Worm (Caenorhabditis elegans): ENCODE data around the gene mat-3.
A peak's percentile ranks its signal among the peaks of the same experiment; 100 is the strongest.

The mat-3 gene

DNA sequence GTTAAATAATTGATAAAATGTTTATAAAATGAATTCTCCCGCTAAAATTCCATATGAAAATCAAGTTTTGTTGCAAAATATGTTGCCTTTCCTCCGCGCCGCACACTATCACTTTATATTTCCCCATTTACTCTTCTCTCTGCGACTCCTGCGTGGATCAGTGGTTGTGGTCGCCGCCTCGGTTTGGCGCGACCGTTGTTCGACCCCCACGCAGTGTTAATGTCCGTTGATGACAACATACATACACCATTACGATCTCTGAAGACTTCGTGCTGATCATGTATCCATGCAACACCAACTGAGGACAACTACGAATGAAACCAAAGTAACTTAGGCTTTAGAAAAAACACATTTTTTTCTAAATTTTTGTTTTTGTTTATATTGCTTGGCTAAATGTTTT lies 27.3 kb downstream of the mat-3 start:
- TF ChIP-seq egl-5 (tag; optimal IDR thresholded peaks at IDR 0.05): peak; percentile 80
- TF ChIP-seq R02D3.7 (tag; optimal IDR thresholded peaks at IDR 0.05): peak; percentile 2
- peak; percentile 57 for TF ChIP-seq snpc-4 (tag; optimal IDR thresholded peaks at IDR 0.05)
- no peak for TF ChIP-seq ceh-16 (tag; optimal IDR thresholded peaks at IDR 0.05)
- peak in 1 of 3 experiments; percentile 58 for TF ChIP-seq elt-3 (tag; optimal IDR thresholded peaks at IDR 0.05)
- TF ChIP-seq daf-12 (tag; optimal IDR thresholded peaks at IDR 0.05): no peak
- peak; percentile 72 for TF ChIP-seq nhr-23 (tag; optimal IDR thresholded peaks at IDR 0.05)
- TF ChIP-seq lsy-12 (tag; optimal IDR thresholded peaks at IDR 0.05): peak; percentile 66
- TF ChIP-seq zag-1 (tag; optimal IDR thresholded peaks at IDR 0.05): no peak
- TF ChIP-seq ceh-82 (tag; optimal IDR thresholded peaks at IDR 0.05): peak; percentile 9
- no peak for TF ChIP-seq fos-1 (tag; optimal IDR thresholded peaks at IDR 0.05)
- peak; percentile 93 for TF ChIP-seq hmg-11 (tag; optimal IDR thresholded peaks at IDR 0.05)
- TF ChIP-seq nhr-77 (tag; optimal IDR thresholded peaks at IDR 0.05): peak; percentile 29
- peak; percentile 95 for TF ChIP-seq lin-39 (tag; optimal IDR thresholded peaks at IDR 0.05)
- peak; percentile 24 for TF ChIP-seq egl-27 (tag; optimal IDR thresholded peaks at IDR 0.05)
- TF ChIP-seq tbx-2 (tag; optimal IDR thresholded peaks at IDR 0.05): peak; percentile 80
- no peak for TF ChIP-seq nhr-237 (tag; optimal IDR thresholded peaks at IDR 0.05)
- peak; percentile 67 for TF ChIP-seq skn-1 (tag; optimal IDR thresholded peaks at IDR 0.05)
- TF ChIP-seq fkh-10 (GFP tag; optimal IDR thresholded peaks at IDR 0.05): no peak
- no peak for TF ChIP-seq elt-1 (tag; optimal IDR thresholded peaks at IDR 0.05)
- no peak for TF ChIP-seq nhr-11 (tag; optimal IDR thresholded peaks at IDR 0.05)
- peak; percentile 17 for TF ChIP-seq ama-1 (optimal IDR thresholded peaks at IDR 0.05)
- TF ChIP-seq nhr-43 (tag; optimal IDR thresholded peaks at IDR 0.05; ENCODE audit: poor library complexity, severe bottlenecking): peak; percentile 89
- TF ChIP-seq nhr-67 (tag; optimal IDR thresholded peaks at IDR 0.05): no peak
- peak; percentile 82 for TF ChIP-seq pha-4 (tag; optimal IDR thresholded peaks at IDR 0.05)
- peak; percentile 23 for TF ChIP-seq lin-15B (tag; optimal IDR thresholded peaks at IDR 0.05)
- no peak for TF ChIP-seq eor-1 (tag; optimal IDR thresholded peaks at IDR 0.05)
- TF ChIP-seq pqm-1 (tag; optimal IDR thresholded peaks at IDR 0.05): peak; percentile 47
- no peak for TF ChIP-seq ceh-28 (tag; optimal IDR thresholded peaks at IDR 0.05)
- peak; percentile 63 for TF ChIP-seq elt-2 (tag; optimal IDR thresholded peaks at IDR 0.05)

DNA sequence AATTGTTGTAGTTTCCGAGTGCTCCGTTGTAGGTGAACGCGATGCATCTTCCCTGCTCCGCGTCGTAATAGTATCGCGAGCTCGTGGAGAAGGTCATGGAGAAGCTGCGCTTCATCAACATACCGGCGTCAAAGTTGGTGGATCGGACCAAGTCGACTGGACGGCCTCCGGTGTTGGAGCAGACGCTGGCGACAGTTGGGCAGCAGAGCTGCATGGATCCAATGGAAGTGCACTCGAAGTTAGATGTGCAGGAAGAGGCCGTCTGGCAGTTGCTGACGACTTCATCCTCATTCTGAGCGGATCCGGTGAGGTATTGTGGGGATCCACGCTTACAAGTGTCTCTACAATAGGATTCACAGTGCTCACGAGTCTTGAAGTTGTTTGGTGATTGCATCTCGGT lies 33.8 kb downstream of the mat-3 start:
- TF ChIP-seq egl-5 (tag; optimal IDR thresholded peaks at IDR 0.05) (no peak), nhr-237 (tag; optimal IDR thresholded peaks at IDR 0.05) (no peak), snpc-4 (tag; optimal IDR thresholded peaks at IDR 0.05) (no peak), pqm-1 (tag; optimal IDR thresholded peaks at IDR 0.05) (no peak), nhr-67 (tag; optimal IDR thresholded peaks at IDR 0.05) (no peak), nhr-11 (tag; optimal IDR thresholded peaks at IDR 0.05) (no peak)

DNA sequence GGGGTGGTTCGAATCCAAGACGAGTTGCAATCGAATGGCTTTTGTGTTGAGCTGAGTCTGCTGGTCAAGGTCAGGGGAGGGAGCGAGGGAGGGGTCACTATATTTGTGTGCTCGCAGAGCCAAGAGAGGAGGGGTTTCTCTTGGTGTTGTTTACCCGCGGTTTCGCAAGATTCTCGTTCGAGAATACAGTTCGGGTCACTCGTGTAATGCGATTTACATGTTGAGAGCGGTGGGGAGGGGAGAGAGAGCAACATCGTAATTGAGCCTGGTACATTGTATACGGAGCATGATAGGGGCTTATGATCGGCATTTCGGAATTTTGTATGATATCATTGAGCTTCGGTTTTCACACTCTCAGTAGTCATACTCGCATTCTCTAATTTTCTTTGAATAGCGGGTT lies 36.9 kb downstream of the mat-3 start, which contains the start of gene F30H5.3:
TSS of gene F30H5.3 (minus strand) at position 101 of the 400 bp plus-strand sequence.
- TF ChIP-seq nhr-11 (tag; optimal IDR thresholded peaks at IDR 0.05): no peak
- TF ChIP-seq ztf-11 (tag; optimal IDR thresholded peaks at IDR 0.05): no peak
- no peak for TF ChIP-seq lin-39 (tag; optimal IDR thresholded peaks at IDR 0.05)

DNA sequence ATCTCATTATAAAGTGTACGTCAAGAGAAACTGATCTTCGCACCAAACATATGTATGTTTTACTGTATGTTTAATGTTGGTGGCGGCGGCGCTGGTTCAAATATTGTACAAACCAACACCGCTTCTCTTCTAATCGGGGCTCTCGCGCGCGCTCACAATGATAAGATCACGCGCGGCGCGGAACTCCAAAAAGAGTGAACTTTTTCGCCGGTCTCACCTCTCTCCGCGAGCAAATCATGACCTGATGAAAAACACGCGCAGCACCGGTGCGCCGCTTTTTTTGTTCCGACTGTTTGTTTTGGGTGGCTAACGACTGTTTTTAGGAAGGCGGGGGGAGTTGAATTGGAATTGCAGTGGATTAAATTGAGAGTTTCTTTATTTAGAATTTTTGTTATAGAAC lies 38.1 kb downstream of the mat-3 start:
- TF ChIP-seq pha-4 (tag; optimal IDR thresholded peaks at IDR 0.05) (peak; percentile 16), sea-2 (GFP tag; optimal IDR thresholded peaks at IDR 0.05) (no peak), mdl-1 (tag; optimal IDR thresholded peaks at IDR 0.05) (no peak)

DNA sequence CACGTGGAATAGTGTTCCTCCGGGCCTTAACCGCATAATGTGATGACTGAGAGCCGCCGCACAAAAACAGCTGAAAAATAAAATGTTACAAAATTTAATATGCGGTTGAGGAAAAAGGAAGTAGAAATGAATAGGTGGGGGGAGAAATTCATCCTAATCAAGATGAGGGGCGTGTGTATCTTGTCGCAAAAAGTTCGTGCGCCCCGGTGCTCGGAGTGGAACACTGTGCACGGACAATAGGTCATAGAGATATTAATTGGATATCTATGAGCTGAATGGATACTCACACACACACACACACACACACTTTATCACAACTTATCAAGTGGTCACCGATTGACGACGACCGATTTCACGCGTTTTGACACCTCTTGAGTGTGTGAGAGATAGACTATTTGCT lies 48.7 kb downstream of the mat-3 start, which contains the start of gene T22F7.3:
TSS of gene T22F7.3 (minus strand) at position 101 of the 400 bp plus-strand sequence.
- no peak for TF ChIP-seq elt-1 (tag; optimal IDR thresholded peaks at IDR 0.05)
- TF ChIP-seq ama-1 (optimal IDR thresholded peaks at IDR 0.05): no peak
- TF ChIP-seq nhr-43 (tag; optimal IDR thresholded peaks at IDR 0.05; ENCODE audit: poor library complexity, severe bottlenecking): no peak
- no peak for TF ChIP-seq ztf-4 (tag; optimal IDR thresholded peaks at IDR 0.05)
- TF ChIP-seq nfya-1 (tag; optimal IDR thresholded peaks at IDR 0.05; ENCODE audit: insufficient read depth): no peak
- TF ChIP-seq jun-1 (tag; optimal IDR thresholded peaks at IDR 0.05): no peak
- no peak for TF ChIP-seq nhr-77 (tag; optimal IDR thresholded peaks at IDR 0.05)
- TF ChIP-seq ceh-16 (tag; optimal IDR thresholded peaks at IDR 0.05): no peak
- TF ChIP-seq zag-1 (tag; optimal IDR thresholded peaks at IDR 0.05): no peak
- TF ChIP-seq eor-1 (tag; optimal IDR thresholded peaks at IDR 0.05): no peak
- TF ChIP-seq ztf-11 (tag; optimal IDR thresholded peaks at IDR 0.05): no peak
- no peak for TF ChIP-seq lin-39 (tag; optimal IDR thresholded peaks at IDR 0.05)
- no peak for TF ChIP-seq nhr-25 (tag; optimal IDR thresholded peaks at IDR 0.05)
- TF ChIP-seq nhr-23 (tag; optimal IDR thresholded peaks at IDR 0.05): no peak
- no peak for TF ChIP-seq daf-12 (tag; optimal IDR thresholded peaks at IDR 0.05)
- TF ChIP-seq nhr-237 (tag; optimal IDR thresholded peaks at IDR 0.05): no peak
- TF ChIP-seq skn-1 (tag; optimal IDR thresholded peaks at IDR 0.05): no peak

All from whole organism, L3 larva.